Fruit fly (Drosophila melanogaster): ENCODE results near the gene CG8028.

Gene CG8028

DNA sequence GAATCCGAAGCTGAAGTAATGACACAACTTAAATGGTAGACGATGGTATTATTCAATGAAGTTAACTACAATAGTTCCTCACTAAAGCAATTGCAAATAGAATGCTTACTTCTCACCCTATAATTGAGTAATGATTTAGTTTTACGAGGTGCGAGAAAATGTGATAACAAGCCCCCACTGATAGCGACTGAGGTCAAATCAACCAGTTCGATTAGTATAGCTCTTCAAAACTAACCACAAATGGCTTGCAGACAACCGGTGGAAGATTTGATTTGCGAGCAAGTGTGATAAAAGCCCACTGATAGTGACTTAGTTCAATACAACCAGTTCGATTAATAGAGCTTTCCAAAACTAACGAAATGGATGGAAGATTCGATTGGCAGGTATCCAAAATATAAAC is 40.8 kb downstream of the CG8028 start (continued):
- TF ChIP-seq Fer2 (tag; optimal IDR thresholded peaks at IDR 0.05) (no peak), CG3847 (GFP tag; IDR thresholded peaks at IDR 0.05) (no peak), Doc2 (GFP tag; IDR thresholded peaks at IDR 0.05) (no peak), CG15269 (tag; optimal IDR thresholded peaks at IDR 0.05) (no peak), HmgZ (tag; optimal IDR thresholded peaks at IDR 0.05) (no peak), ewg (GFP tag; optimal IDR thresholded peaks at IDR 0.05) (no peak), dmrt11E (tag; optimal IDR thresholded peaks at IDR 0.05) (no peak), mirr (GFP tag; optimal IDR thresholded peaks at IDR 0.05) (peak; percentile 76), CG34224 (GFP tag; IDR thresholded peaks at IDR 0.05; ENCODE audit: partially characterized antibody) (no peak), CG11504 (tag; optimal IDR thresholded peaks at IDR 0.05) (no peak), Mad (GFP tag; optimal IDR thresholded peaks at IDR 0.05) (no peak)

DNA sequence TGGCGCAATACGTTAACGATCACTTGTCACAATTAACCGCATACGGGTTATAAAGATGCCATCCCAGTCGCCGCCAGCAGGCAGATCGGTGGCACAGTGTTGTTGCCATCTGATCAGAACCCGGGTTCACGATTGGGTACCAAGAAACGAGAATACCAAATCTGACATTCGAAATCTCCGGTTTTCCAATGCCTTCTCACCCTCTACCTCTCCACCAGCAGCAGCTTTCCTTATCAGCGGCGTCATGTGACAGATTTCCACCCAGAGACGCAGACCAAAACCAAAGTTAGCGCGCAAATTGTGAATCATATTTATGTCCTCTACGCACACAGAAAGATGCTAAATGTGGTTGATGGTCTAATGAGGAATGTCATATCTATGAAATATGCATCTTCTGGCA is 41.5 kb downstream of the CG8028 start:
- no peak for TF ChIP-seq hbn (GFP tag; IDR thresholded peaks at IDR 0.05; ENCODE audit: partially characterized antibody)
- TF ChIP-seq CG10979 (tag; optimal IDR thresholded peaks at IDR 0.05) = no peak
- no peak for TF ChIP-seq Doc3 (GFP tag; IDR thresholded peaks at IDR 0.05; ENCODE audit: partially characterized antibody)

DNA sequence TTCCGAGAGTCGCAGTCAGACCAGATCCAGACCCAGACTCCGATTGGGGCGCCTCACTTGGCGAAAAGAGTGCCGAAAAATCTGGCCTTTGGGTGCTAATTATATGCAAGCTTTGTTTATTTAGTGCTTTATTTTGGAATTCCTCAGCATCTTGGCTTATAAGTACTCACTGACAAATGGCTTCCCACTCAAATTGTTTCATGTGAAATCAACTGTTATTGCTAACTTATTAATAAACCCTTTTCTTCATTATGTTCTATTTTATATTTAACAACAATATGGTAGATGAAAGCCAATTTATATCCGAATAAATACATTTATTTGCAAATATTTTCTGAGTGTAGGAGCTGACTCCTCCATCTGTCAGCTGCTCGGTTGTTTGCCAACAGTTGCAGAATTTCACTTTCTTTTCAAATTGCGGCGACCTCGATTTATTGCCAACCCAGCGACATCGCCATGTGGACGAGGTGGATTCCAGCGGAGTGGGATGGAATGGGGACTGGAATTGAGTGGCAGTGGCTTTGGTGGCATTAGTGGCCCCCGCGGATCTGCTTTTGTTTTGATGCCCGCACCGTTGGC is 50.2 kb downstream of the CG8028 start:
- TF ChIP-seq Drgx (GFP tag; IDR thresholded peaks at IDR 0.05) = peak; percentile 40; the same call in 1 of the 2 replicates
- no peak for TF ChIP-seq so (GFP tag; IDR thresholded peaks at IDR 0.05)
